Worm (Caenorhabditis elegans) whole organism, L4 larva: ENCODE measurements around the gene ric-7.

Experiments
- F37D6.2 ChIP-seq: sonication (generic microtip); optimal IDR thresholded peaks from 2 replicates; lab custom pipeline; 2016; ENCODE audit warnings: mild to moderate bottlenecking, missing genetic modification characterization, missing compliant biosample characterization
- T26A8.4 ChIP-seq: fragments of 200-800 bp; sonication (Bioruptor generic); IDR thresholded peaks from 2 replicates; pipeline ENCODE4 v1.3.6; 2022; ENCODE audit warnings: missing genetic modification characterization, missing compliant biosample characterization
- Y5F2A.4 ChIP-seq: fragments of 200-800 bp; sonication (Bioruptor generic); optimal IDR thresholded peaks from 2 replicates; lab custom pipeline; 2018; ENCODE audit warnings: mild to moderate bottlenecking, missing genetic modification characterization, missing compliant biosample characterization
- ZK546.5 ChIP-seq, 2 experiments: sonication (generic microtip); optimal IDR thresholded peaks; 2 replicates each; lab custom pipeline; 2017; ENCODE audit warnings: missing biosample characterization in 2 of 2, missing genetic modification characterization in 2 of 2
- aha-1 ChIP-seq: fragments of 150-350 bp; peaks from one replicate; lab custom pipeline; 2014; ENCODE audit warnings: missing biosample characterization, missing genetic modification characterization
- attf-4 ChIP-seq: sonication (generic microtip); optimal IDR thresholded peaks from 3 replicates; lab custom pipeline; 2017; ENCODE audit warnings: missing biosample characterization, missing genetic modification characterization
- ceh-44 ChIP-seq: fragments of 200-800 bp; sonication (Bioruptor generic); IDR thresholded peaks from 2 replicates; pipeline ENCODE4 v1.3.6; 2022; ENCODE audit warnings: missing genetic modification reagents, missing genetic modification characterization, missing compliant biosample characterization
- ces-1 ChIP-seq: fragments of 150-350 bp; sonication (generic microtip); optimal IDR thresholded peaks from 4 replicates; lab custom pipeline; 2014; ENCODE audit warnings: missing biosample characterization, missing genetic modification reagents, missing genetic modification characterization
- daf-16 ChIP-seq, 3 experiments: sonication (generic microtip); optimal IDR thresholded peaks; 2 replicates each; lab custom pipeline; 2016 to 2017; ENCODE audit warnings: missing genetic modification characterization in 3 of 3, missing genetic modification reagents in 3 of 3, mild to moderate bottlenecking in 2 of 3, missing compliant biosample characterization in 2 of 3, missing biosample characterization in 1 of 3, moderate library complexity in 1 of 3
- daf-19 ChIP-seq: fragments of 200-800 bp; sonication (Bioruptor generic); conservative IDR thresholded peaks from 2 replicates; pipeline ENCODE4 v1.3.6; 2022; ENCODE audit warnings: missing genetic modification characterization, missing compliant biosample characterization
- duxl-1 ChIP-seq: sonication (generic microtip); optimal IDR thresholded peaks from 2 replicates; lab custom pipeline; 2016; ENCODE audit warnings: mild to moderate bottlenecking, missing genetic modification characterization, moderate library complexity, missing compliant biosample characterization; ENCODE audit not compliant: poor library complexity
- dve-1 ChIP-seq: sonication (generic microtip); optimal IDR thresholded peaks from 2 replicates; lab custom pipeline; 2017; ENCODE audit warnings: antibody characterized with exemption, mild to moderate bottlenecking, missing genetic modification characterization, missing compliant biosample characterization; ENCODE audit not compliant: insufficient read depth
- egl-43 ChIP-seq: fragments of 200-800 bp; sonication (Bioruptor generic); IDR thresholded peaks from 2 replicates; pipeline ENCODE4 v1.3.6; 2022; ENCODE audit warnings: missing genetic modification reagents, missing genetic modification characterization, missing compliant biosample characterization
- fkh-10 ChIP-seq: fragments of 150-350 bp; optimal IDR thresholded peaks from 2 replicates; lab custom pipeline; 2014; ENCODE audit warnings: missing biosample characterization, missing genetic modification reagents, missing genetic modification characterization
- hif-1 ChIP-seq, 2 experiments: sonication (generic microtip); optimal IDR thresholded peaks; 2 replicates each; lab custom pipeline; 2016 to 2017; ENCODE audit warnings: missing compliant biosample characterization in 2 of 2, missing genetic modification characterization in 2 of 2, missing genetic modification reagents in 2 of 2, missing genotype in 2 of 2, mild to moderate bottlenecking in 1 of 2
- hlh-11 ChIP-seq: fragments of 200-800 bp; sonication (Bioruptor generic); optimal IDR thresholded peaks from 2 replicates; lab custom pipeline; 2018; ENCODE audit warnings: mild to moderate bottlenecking, missing genetic modification characterization, missing compliant biosample characterization
- hlh-30 ChIP-seq: sonication (generic microtip); optimal IDR thresholded peaks from 2 replicates; lab custom pipeline; 2017; ENCODE audit warnings: antibody characterized with exemption, mild to moderate bottlenecking, missing genetic modification characterization, missing compliant biosample characterization; ENCODE audit not compliant: insufficient read depth
- hmg-1.1 ChIP-seq: fragments of 200-800 bp; sonication (Bioruptor generic); IDR thresholded peaks from 2 replicates; pipeline ENCODE4 v1.3.6; 2022; ENCODE audit warnings: missing genetic modification reagents, missing genetic modification characterization, missing compliant biosample characterization
- lin-39 ChIP-seq: fragments of 150-350 bp; optimal IDR thresholded peaks from 2 replicates; lab custom pipeline; 2014; ENCODE audit warnings: missing biosample characterization, missing genetic modification reagents, missing genetic modification characterization
- madf-5 ChIP-seq, 2 experiments: fragments of 200-800 bp; sonication (Bioruptor generic); IDR thresholded peaks; 2 replicates each; pipeline ENCODE4 v1.3.6; 2022; ENCODE audit warnings: missing compliant biosample characterization in 2 of 2, missing genetic modification characterization in 2 of 2
- madf-9 ChIP-seq: fragments of 200-800 bp; sonication (Bioruptor generic); conservative IDR thresholded peaks from 2 replicates; pipeline ENCODE4 v1.3.6; 2022; ENCODE audit warnings: missing genetic modification reagents, missing genetic modification characterization, missing compliant biosample characterization
- mes-2 ChIP-seq: sonication (generic microtip); optimal IDR thresholded peaks from 2 replicates; lab custom pipeline; 2016; ENCODE audit warnings: missing genotype, mild to moderate bottlenecking, missing genetic modification characterization, missing compliant biosample characterization; ENCODE audit not compliant: poor library complexity, severe bottlenecking
- nhr-10 ChIP-seq: fragments of 150-350 bp; optimal IDR thresholded peaks from 2 replicates; lab custom pipeline; 2014; ENCODE audit warnings: missing biosample characterization, missing genetic modification characterization
- nhr-28 ChIP-seq: fragments of 150-350 bp; optimal IDR thresholded peaks from 2 replicates; lab custom pipeline; 2014; ENCODE audit warnings: missing biosample characterization, missing genetic modification characterization
- nhr-77 ChIP-seq: fragments of 150-350 bp; optimal IDR thresholded peaks from 2 replicates; lab custom pipeline; 2014; ENCODE audit warnings: missing biosample characterization, missing genetic modification characterization
- pqm-1 ChIP-seq: sonication (generic microtip); optimal IDR thresholded peaks from 2 replicates; lab custom pipeline; 2017; ENCODE audit warnings: missing biosample characterization, missing genetic modification characterization
- saeg-2 ChIP-seq: fragments of 200-800 bp; sonication (Bioruptor generic); IDR thresholded peaks from 2 replicates; pipeline ENCODE4 v1.3.6; 2022; ENCODE audit warnings: missing genetic modification reagents, missing genetic modification characterization, missing compliant biosample characterization
- sdz-12 ChIP-seq: fragments of 200-800 bp; sonication (Bioruptor generic); optimal IDR thresholded peaks from 2 replicates; lab custom pipeline; 2018; ENCODE audit warnings: mild to moderate bottlenecking, missing genetic modification characterization, missing compliant biosample characterization
- snpc-1.2 ChIP-seq: fragments of 200-800 bp; sonication (Bioruptor generic); IDR thresholded peaks from 2 replicates; pipeline ENCODE4 v1.3.6; 2022; ENCODE audit warnings: missing genetic modification reagents, missing genetic modification characterization, missing compliant biosample characterization
- snpc-4 ChIP-seq: fragments of 150-350 bp; optimal IDR thresholded peaks from 2 replicates; lab custom pipeline; 2014; ENCODE audit warnings: missing biosample characterization, missing genetic modification characterization
- tra-1 ChIP-seq: fragments of 200-800 bp; sonication (Bioruptor generic); IDR thresholded peaks from 2 replicates; pipeline ENCODE4 v1.3.6; 2022; ENCODE audit warnings: missing genetic modification reagents, missing genetic modification characterization, missing compliant biosample characterization
- vab-7 ChIP-seq: fragments of 200-800 bp; sonication (Bioruptor generic); IDR thresholded peaks from 2 replicates; pipeline ENCODE4 v1.3.6; 2022; ENCODE audit warnings: missing genetic modification reagents, missing genetic modification characterization, missing compliant biosample characterization
- zfp-2 ChIP-seq: sonication (generic microtip); optimal IDR thresholded peaks from 2 replicates; lab custom pipeline; 2016; ENCODE audit warnings: mild to moderate bottlenecking, missing genetic modification characterization, missing compliant biosample characterization
- zfp-3 ChIP-seq: fragments of 200-800 bp; sonication (Bioruptor generic); conservative IDR thresholded peaks from 2 replicates; pipeline ENCODE4 v1.3.6; 2022; ENCODE audit warnings: missing genetic modification reagents, missing genetic modification characterization, missing compliant biosample characterization

The ric-7 gene

ce11 chrV:14028256-14028743 is 22.6 kb upstream of the ric-7 start (continued):
- TF ChIP-seq aha-1 (tag; lab: Kevin White, UChicago) (peak; percentile 87), F37D6.2 (tag; lab: Kevin White, UChicago) (no peak), hlh-30 (peak; percentile 37), Y5F2A.4 (GFP tag; lab: Kevin White, UChicago) (peak; percentile 5), dve-1 (peak; percentile 52)

- no peak for TF ChIP-seq hmg-1.1 (GFP tag; lab: Robert Waterston, UW)
- no peak for TF ChIP-seq duxl-1
- no peak for TF ChIP-seq saeg-2 (GFP tag; lab: Robert Waterston, UW)
- TF ChIP-seq nhr-10 (tag; lab: Kevin White, UChicago): no peak
- no peak for TF ChIP-seq tra-1 (GFP tag; lab: Robert Waterston, UW)
- no peak for TF ChIP-seq dve-1
- no peak for TF ChIP-seq ceh-44 (GFP tag; lab: Robert Waterston, UW)
- TF ChIP-seq Y5F2A.4 (GFP tag; lab: Kevin White, UChicago): no peak
- TF ChIP-seq mes-2 (tag; lab: Kevin White, UChicago): no peak
These were observed 21.7 kb upstream of the ric-7 start, which contains the start of gene T08G5.3 for ce11 chrV:14027384-14027783. T08G5.3 (minus strand) TSS chrV:14027484.

ce11 chrV:14026194-14026593 is 20.5 kb upstream of the ric-7 start, which contains the start of gene T08G5.2:
T08G5.2 (minus strand) TSS chrV:14026294.
- no peak for TF ChIP-seq zfp-2
- no peak for TF ChIP-seq snpc-1.2
- TF ChIP-seq ZK546.5 (tag; optimal IDR thresholded peaks at IDR 0.05; lab: Kevin White, UChicago): no peak
- TF ChIP-seq duxl-1: no peak
- no peak for TF ChIP-seq saeg-2 (GFP tag; lab: Robert Waterston, UW)
- TF ChIP-seq snpc-4: no peak
- no peak for TF ChIP-seq sdz-12
- TF ChIP-seq vab-7 (GFP tag; lab: Robert Waterston, UW): no peak
- no peak for TF ChIP-seq ces-1 (GFP tag; lab: Kevin White, UChicago)
- no peak for TF ChIP-seq madf-5 (GFP tag; IDR thresholded peaks at IDR 0.05; lab: Robert Waterston, UW)
- TF ChIP-seq egl-43 (GFP tag; lab: Robert Waterston, UW): no peak
- TF ChIP-seq madf-9 (GFP tag; lab: Robert Waterston, UW): no peak

ce11 chrV:14023074-14023473 is 17.4 kb upstream of the ric-7 start, which contains the start of gene T08G5.15:
T08G5.15 (minus strand) TSS chrV:14023174.
- TF ChIP-seq daf-19 (GFP tag; lab: Robert Waterston, UW) (no peak), fkh-10 (GFP tag; lab: Kevin White, UChicago) (no peak), daf-16 (GFP tag; optimal IDR thresholded peaks at IDR 0.05; lab: Kevin White, UChicago) (no peak), daf-16 (tag; optimal IDR thresholded peaks at IDR 0.05; lab: Kevin White, UChicago) (no peak), aha-1 (tag; lab: Kevin White, UChicago) (peak; percentile 7), attf-4 (tag; lab: Kevin White, UChicago) (no peak), nhr-77 (tag; lab: Kevin White, UChicago) (no peak), egl-43 (GFP tag; lab: Robert Waterston, UW) (no peak), lin-39 (no peak)

ce11 chrV:14018640-14019039 is 12.9 kb upstream of the ric-7 start, which contains the start of the genes mtl-2 and T08G5.1:
mtl-2 (minus strand) TSS chrV:14018673.
T08G5.1 (plus strand) TSS chrV:14018766.
- TF ChIP-seq hlh-11 (peak; percentile 44), hlh-30 (no peak), hif-1 (tag; optimal IDR thresholded peaks at IDR 0.05; lab: Kevin White, UChicago) (no peak), pqm-1 (tag; lab: Kevin White, UChicago) (peak; percentile 60), nhr-28 (tag; lab: Kevin White, UChicago) (peak; percentile 69), zfp-3 (no peak), hmg-1.1 (GFP tag; lab: Robert Waterston, UW) (no peak), madf-5 (GFP tag; IDR thresholded peaks at IDR 0.05; lab: Robert Waterston, UW) (no peak), T26A8.4 (no peak)
